Worm (Caenorhabditis elegans) whole organism, mixed stage, embryonic: ENCODE results near the gene T19D12.1.

Source experiments
- ham-2 ChIP-seq: fragments of 200-800 bp; sonication (Bioruptor generic); optimal IDR thresholded peaks from 2 replicates; lab custom pipeline; 2018; ENCODE audit warnings: mild to moderate bottlenecking, missing genetic modification characterization, missing compliant biosample characterization
- nhr-12 ChIP-seq: fragments of 150-350 bp; optimal IDR thresholded peaks from 2 replicates; lab custom pipeline; 2014; ENCODE audit warnings: missing biosample characterization, missing genetic modification characterization
- nhr-237 ChIP-seq: fragments of 150-350 bp; optimal IDR thresholded peaks from 2 replicates; lab custom pipeline; 2014; ENCODE audit warnings: missing biosample characterization, missing genetic modification characterization
- nhr-28 ChIP-seq: fragments of 150-350 bp; optimal IDR thresholded peaks from 2 replicates; lab custom pipeline; 2014; ENCODE audit warnings: missing biosample characterization, missing genetic modification characterization
- nhr-76 ChIP-seq: sonication (generic microtip); optimal IDR thresholded peaks from 2 replicates; lab custom pipeline; 2017; ENCODE audit warnings: missing biosample characterization, missing genetic modification characterization
- unc-39 ChIP-seq: fragments of 150-350 bp; optimal IDR thresholded peaks from 2 replicates; lab custom pipeline; 2014; ENCODE audit warnings: missing biosample characterization, missing genetic modification characterization

ce11 chrII:6705593-6706228 is 39.0 kb downstream of the T19D12.1 start, which contains the start of gene rpy-1:
- TF ChIP-seq nhr-76 (tag; lab: Kevin White, UChicago) (no peak), ham-2 (no peak), nhr-12 (no peak), nhr-28 (no peak), unc-39 (tag; lab: Kevin White, UChicago) (no peak), nhr-237 (tag; lab: Kevin White, UChicago) (no peak)
